Fruit fly (Drosophila melanogaster) whole organism, prepupa: Measurements from ENCODE around the gene mRpL10.

ENCODE experiments used
- Blimp-1 ChIP-seq: fragments of 200-800 bp; sonication (Bioruptor generic); optimal IDR thresholded peaks from 3 replicates; lab custom pipeline; 2017; ENCODE audit warnings: missing biosample characterization, missing genetic modification characterization, mild to moderate bottlenecking, moderate library complexity, missing genetic modification reagents
- CG10631 ChIP-seq: fragments of 200-800 bp; sonication (Bioruptor generic); optimal IDR thresholded peaks from 2 replicates; lab custom pipeline; 2016; ENCODE audit warnings: missing biosample characterization, missing genetic modification characterization
- CG10669 ChIP-seq: fragments of 200-800 bp; sonication (Bioruptor generic); optimal IDR thresholded peaks from 3 replicates; lab custom pipeline; 2018; ENCODE audit warnings: missing biosample characterization, mild to moderate bottlenecking, missing genetic modification characterization, moderate library complexity
- CG11294 ChIP-seq: fragments of 200-800 bp; sonication (Bioruptor generic); IDR thresholded peaks from 2 replicates; pipeline ENCODE4 v1.3.6; 2022; ENCODE audit warnings: missing biosample characterization, missing genetic modification characterization
- CG11762 ChIP-seq: fragments of 200-800 bp; sonication (Bioruptor generic); optimal IDR thresholded peaks from 3 replicates; lab custom pipeline; 2016; ENCODE audit warnings: missing biosample characterization, missing genetic modification characterization; ENCODE audit not compliant: insufficient read depth
- CG15336 ChIP-seq: fragments of 200-800 bp; sonication (Bioruptor generic); IDR thresholded peaks from 2 replicates; pipeline ENCODE4 v1.3.6; 2022; ENCODE audit warnings: missing biosample characterization, missing genetic modification characterization
- CG1621 ChIP-seq: fragments of 200-800 bp; sonication (Bioruptor generic); optimal IDR thresholded peaks from 3 replicates; lab custom pipeline; 2018; ENCODE audit warnings: missing biosample characterization, mild to moderate bottlenecking, missing genetic modification characterization
- CG16779 ChIP-seq: fragments of 200-800 bp; sonication (Bioruptor generic); optimal IDR thresholded peaks from 3 replicates; lab custom pipeline; 2017; ENCODE audit warnings: missing biosample characterization, mild to moderate bottlenecking, missing genetic modification characterization
- CG3032 ChIP-seq: fragments of 200-800 bp; optimal IDR thresholded peaks from 2 replicates; lab custom pipeline; 2019; ENCODE audit warnings: missing biosample characterization, mild to moderate bottlenecking, missing genetic modification characterization, moderate library complexity
- CG32006 ChIP-seq: fragments of 200-800 bp; sonication (Bioruptor generic); optimal IDR thresholded peaks from 3 replicates; lab custom pipeline; 2017; ENCODE audit warnings: missing biosample characterization, mild to moderate bottlenecking, missing genetic modification characterization
- CG34406 ChIP-seq: fragments of 200-800 bp; sonication (Bioruptor generic); optimal IDR thresholded peaks from 3 replicates; lab custom pipeline; 2016; ENCODE audit warnings: missing biosample characterization, missing genetic modification characterization
- CG3919 ChIP-seq: fragments of 200-800 bp; sonication (Bioruptor generic); optimal IDR thresholded peaks from 3 replicates; lab custom pipeline; 2016; ENCODE audit warnings: missing biosample characterization, missing genetic modification characterization
- CG4318 ChIP-seq: fragments of 200-800 bp; sonication (Bioruptor generic); optimal IDR thresholded peaks from 3 replicates; lab custom pipeline; 2017; ENCODE audit warnings: missing biosample characterization, mild to moderate bottlenecking, missing genetic modification characterization
- CG6276 ChIP-seq: fragments of 200-800 bp; sonication (Bioruptor generic); optimal IDR thresholded peaks from 2 replicates; lab custom pipeline; 2017; ENCODE audit warnings: missing biosample characterization, mild to moderate bottlenecking, missing genetic modification characterization
- CG6792 ChIP-seq: fragments of 200-800 bp; sonication (Bioruptor generic); optimal IDR thresholded peaks from 3 replicates; lab custom pipeline; 2016; ENCODE audit warnings: missing biosample characterization, missing genetic modification characterization
- CG6808 ChIP-seq: fragments of 200-800 bp; sonication (Bioruptor generic); optimal IDR thresholded peaks from 3 replicates; lab custom pipeline; 2017; ENCODE audit warnings: missing biosample characterization, missing genetic modification characterization, mild to moderate bottlenecking, moderate library complexity, missing genetic modification reagents
- CG6854 ChIP-seq: fragments of 200-800 bp; sonication (Bioruptor generic); optimal IDR thresholded peaks from 2 replicates; lab custom pipeline; 2017; ENCODE audit warnings: missing biosample characterization, mild to moderate bottlenecking, missing genetic modification characterization
- CG7368 ChIP-seq: fragments of 200-800 bp; sonication (Bioruptor generic); optimal IDR thresholded peaks from 3 replicates; lab custom pipeline; 2016; ENCODE audit warnings: missing biosample characterization, missing genetic modification characterization
- CG8119 ChIP-seq: fragments of 200-800 bp; sonication (Bioruptor generic); IDR thresholded peaks from 3 replicates; pipeline ENCODE4 v1.3.6; 2022; ENCODE audit warnings: missing biosample characterization, missing genetic modification characterization
- CG8319 ChIP-seq: fragments of 200-800 bp; sonication (Bioruptor generic); optimal IDR thresholded peaks from 3 replicates; lab custom pipeline; 2016; ENCODE audit warnings: missing biosample characterization, missing genetic modification characterization
- CG8632 ChIP-seq: fragments of 200-800 bp; sonication (Bioruptor generic); optimal IDR thresholded peaks from 3 replicates; lab custom pipeline; 2016; ENCODE audit warnings: missing biosample characterization, missing genetic modification characterization
- Eip75B ChIP-seq: fragments of 200-800 bp; sonication (Bioruptor generic); optimal IDR thresholded peaks from 3 replicates; lab custom pipeline; 2016; ENCODE audit warnings: missing biosample characterization, missing genetic modification characterization
- Eip78C ChIP-seq: fragments of 200-800 bp; sonication (Bioruptor generic); peaks from one replicate; lab custom pipeline; 2016; ENCODE audit warnings: missing biosample characterization, missing genetic modification characterization
- Eip93F ChIP-seq: fragments of 200-800 bp; sonication (Bioruptor generic); optimal IDR thresholded peaks from 2 replicates; lab custom pipeline; 2016; ENCODE audit warnings: missing biosample characterization, mild to moderate bottlenecking, missing genetic modification characterization
- Ets21C ChIP-seq: fragments of 200-800 bp; sonication (Bioruptor generic); optimal IDR thresholded peaks from 3 replicates; lab custom pipeline; 2016; ENCODE audit warnings: missing biosample characterization, missing genetic modification characterization
- Gug ChIP-seq: fragments of 200-800 bp; sonication (Bioruptor generic); IDR thresholded peaks from 2 replicates; pipeline ENCODE4 v1.3.6; 2022; ENCODE audit warnings: missing biosample characterization, missing genetic modification characterization
- Hr4 ChIP-seq: fragments of 200-800 bp; sonication (Bioruptor generic); optimal IDR thresholded peaks from 3 replicates; lab custom pipeline; 2016; ENCODE audit warnings: missing biosample characterization, missing genetic modification characterization
- Met ChIP-seq: fragments of 200-800 bp; sonication (Bioruptor generic); optimal IDR thresholded peaks from 3 replicates; lab custom pipeline; 2016; ENCODE audit warnings: missing biosample characterization, missing genetic modification characterization
- Sox102F ChIP-seq: fragments of 200-800 bp; sonication (Bioruptor generic); optimal IDR thresholded peaks from 2 replicates; lab custom pipeline; 2016; ENCODE audit warnings: missing biosample characterization, mild to moderate bottlenecking, missing genetic modification characterization
- Sox14 ChIP-seq: fragments of 200-800 bp; sonication (Bioruptor generic); optimal IDR thresholded peaks from 3 replicates; lab custom pipeline; 2016; ENCODE audit warnings: missing biosample characterization, missing genetic modification characterization
- achi ChIP-seq: fragments of 200-800 bp; sonication (Bioruptor generic); optimal IDR thresholded peaks from 3 replicates; lab custom pipeline; 2016; ENCODE audit warnings: missing biosample characterization, missing genetic modification characterization
- acj6 ChIP-seq: fragments of 200-800 bp; sonication (Bioruptor generic); optimal IDR thresholded peaks from 3 replicates; lab custom pipeline; 2016; ENCODE audit warnings: missing biosample characterization, missing genetic modification characterization
- cyc ChIP-seq: fragments of 200-800 bp; sonication (Bioruptor generic); optimal IDR thresholded peaks from 3 replicates; lab custom pipeline; 2016; ENCODE audit warnings: missing biosample characterization, missing genetic modification characterization
- dac ChIP-seq: fragments of 200-800 bp; sonication (Bioruptor generic); optimal IDR thresholded peaks from 2 replicates; lab custom pipeline; 2017; ENCODE audit warnings: missing biosample characterization, mild to moderate bottlenecking, missing genetic modification characterization
- eg ChIP-seq: fragments of 200-800 bp; sonication (Bioruptor generic); IDR thresholded peaks from 3 replicates; pipeline ENCODE4 v1.3.6; 2022; ENCODE audit warnings: missing biosample characterization, missing genetic modification characterization
- esn ChIP-seq: fragments of 200-800 bp; sonication (Bioruptor generic); optimal IDR thresholded peaks from 2 replicates; lab custom pipeline; 2016; ENCODE audit warnings: missing biosample characterization, mild to moderate bottlenecking, missing genetic modification characterization, moderate library complexity
- fd59A ChIP-seq: fragments of 200-800 bp; sonication (Bioruptor generic); optimal IDR thresholded peaks from 2 replicates; lab custom pipeline; 2017; ENCODE audit warnings: missing biosample characterization, mild to moderate bottlenecking, missing genetic modification characterization, missing genetic modification reagents
- fd85E ChIP-seq: fragments of 200-800 bp; sonication (Bioruptor generic); optimal IDR thresholded peaks from 3 replicates; lab custom pipeline; 2016; ENCODE audit warnings: missing biosample characterization, missing genetic modification characterization
- lz ChIP-seq: fragments of 200-800 bp; sonication (Bioruptor generic); optimal IDR thresholded peaks from 3 replicates; lab custom pipeline; 2016; ENCODE audit warnings: missing biosample characterization, missing genetic modification characterization
- net ChIP-seq: fragments of 200-800 bp; sonication (Bioruptor generic); optimal IDR thresholded peaks from 3 replicates; lab custom pipeline; 2016; ENCODE audit warnings: missing biosample characterization, missing genetic modification characterization
- salr ChIP-seq, 2 experiments: fragments of 200-800 bp; sonication (Bioruptor generic); optimal IDR thresholded peaks; 3 replicates each; lab custom pipeline; 2016 to 2018; ENCODE audit warnings: missing biosample characterization in 2 of 2, missing genetic modification characterization in 2 of 2, mild to moderate bottlenecking in 1 of 2
- ss ChIP-seq, 2 experiments: fragments of 200-800 bp; sonication (Bioruptor generic); optimal IDR thresholded peaks; 2 replicates in 1 of 2; 3 replicates in 1 of 2; lab custom pipeline; 2017 to 2018; ENCODE audit warnings: mild to moderate bottlenecking in 2 of 2, missing biosample characterization in 2 of 2, missing genetic modification characterization in 2 of 2, moderate library complexity in 1 of 2
- svp ChIP-seq: fragments of 200-800 bp; sonication (Bioruptor generic); peaks from one replicate; lab custom pipeline; 2016; ENCODE audit warnings: missing biosample characterization, missing genetic modification characterization
- vri ChIP-seq: fragments of 200-800 bp; sonication (Bioruptor generic); optimal IDR thresholded peaks from 3 replicates; lab custom pipeline; 2016; ENCODE audit warnings: missing biosample characterization, mild to moderate bottlenecking, missing genetic modification characterization

mRpL10 gene

dm6 chr2L:223351-223750, 19.8 kb downstream of the mRpL10 start (continued):
- TF ChIP-seq esn, result peak; percentile 94
- TF ChIP-seq CG8319 (GFP tag; lab: Kevin White, UChicago), result peak; percentile 89
- no peak for TF ChIP-seq CG6854 (GFP tag; lab: Kevin White, UChicago)
- peak; percentile 96 for TF ChIP-seq CG8119 (GFP tag; lab: Robert Waterston, UW)
- peak; percentile 94 for TF ChIP-seq CG10631 (GFP tag; lab: Kevin White, UChicago)
- TF ChIP-seq vri (GFP tag; lab: Kevin White, UChicago), result peak; percentile 90
- peak; percentile 93 for TF ChIP-seq CG6276 (GFP tag; lab: Kevin White, UChicago)
- TF ChIP-seq fd59A (GFP tag; lab: Kevin White, UChicago), result peak; percentile 93
- TF ChIP-seq CG1621 (tag; lab: Kevin White, UChicago), result peak; percentile 92
- peak; percentile 93 for TF ChIP-seq acj6 (GFP tag; lab: Kevin White, UChicago)
- TF ChIP-seq Eip78C, result peak; percentile 98
- TF ChIP-seq CG15336 (GFP tag; lab: Robert Waterston, UW), result peak; percentile 95
- peak; percentile 92 for TF ChIP-seq CG6792 (GFP tag; lab: Kevin White, UChicago)
- TF ChIP-seq cyc (GFP tag; lab: Kevin White, UChicago), result peak; percentile 89
- TF ChIP-seq CG11762, result peak; percentile 87
- TF ChIP-seq Met, result peak; percentile 93
- TF ChIP-seq CG7368 (GFP tag; lab: Kevin White, UChicago), result peak; percentile 92
- TF ChIP-seq salr (GFP tag; optimal IDR thresholded peaks at IDR 0.05; lab: Kevin White, UChicago), result peak; percentile 82 to 96
- peak; percentile 91 for TF ChIP-seq CG11294 (GFP tag; lab: Robert Waterston, UW)
- peak; percentile 80 for TF ChIP-seq fd85E
- TF ChIP-seq CG4318 (GFP tag; lab: Kevin White, UChicago), result peak; percentile 92
- TF ChIP-seq Eip75B (GFP tag; lab: Kevin White, UChicago), result peak; percentile 95
- peak; percentile 92 for TF ChIP-seq dac
- peak; percentile 97 for TF ChIP-seq Sox14

DNA sequence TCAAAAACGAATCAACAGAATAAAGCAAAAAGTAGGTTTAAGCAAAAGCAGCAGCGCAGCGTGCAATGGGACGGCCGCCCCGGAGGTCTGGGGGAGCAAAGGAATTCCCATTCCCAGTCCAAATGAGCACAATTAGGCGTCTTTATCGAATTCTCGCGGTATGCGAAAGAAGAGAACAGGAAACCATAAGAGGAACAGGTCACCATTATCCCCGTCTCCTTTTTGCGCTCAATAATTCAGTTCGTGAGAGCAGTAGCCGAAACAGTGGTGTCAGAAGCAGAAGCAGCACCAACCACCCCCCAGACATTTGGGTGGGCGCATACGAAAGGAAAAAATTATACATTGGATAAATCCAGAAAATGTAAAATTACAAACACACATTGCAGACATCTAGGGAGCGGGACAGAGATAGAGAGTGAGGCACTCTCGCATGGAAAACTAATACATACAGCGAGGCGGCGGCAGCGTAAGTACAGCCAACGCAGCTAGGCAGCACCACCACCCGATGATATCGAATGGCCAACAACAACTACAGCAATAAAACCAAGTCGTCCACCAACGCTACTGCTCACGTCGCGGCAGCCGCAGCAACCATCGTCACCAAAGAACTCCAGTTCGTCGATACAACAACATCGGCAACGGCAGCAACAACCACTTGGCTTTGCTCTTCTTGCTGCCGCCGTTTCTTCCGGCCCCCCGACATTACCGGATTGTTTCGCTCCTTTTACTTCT, 20.5 kb downstream of the mRpL10 start:
- TF ChIP-seq CG1621 (tag; lab: Kevin White, UChicago) (no peak), CG10631 (GFP tag; lab: Kevin White, UChicago) (no peak), CG10669 (no peak), achi (GFP tag; lab: Kevin White, UChicago) (no peak), Hr4 (GFP tag; lab: Kevin White, UChicago) (no peak), Eip78C (no peak), CG3919 (GFP tag; lab: Kevin White, UChicago) (no peak), CG8632 (no peak), net (GFP tag; lab: Kevin White, UChicago) (no peak), CG15336 (GFP tag; lab: Robert Waterston, UW) (no peak), salr (GFP tag; optimal IDR thresholded peaks at IDR 0.05; lab: Kevin White, UChicago) (no peak)
- TF ChIP-seq, all 60 proteins: peak for 0

dm6 chr2L:224599-225385, 21.2 kb downstream of the mRpL10 start:
- TF ChIP-seq CG34406 (GFP tag; lab: Kevin White, UChicago), result peak; percentile 80
- TF ChIP-seq Eip93F, result peak; percentile 77
- TF ChIP-seq Sox102F (GFP tag; lab: Kevin White, UChicago), result peak; percentile 86
- peak; percentile 96 for TF ChIP-seq svp (GFP tag; lab: Kevin White, UChicago)
- TF ChIP-seq cyc (GFP tag; lab: Kevin White, UChicago), result peak; percentile 86
- TF ChIP-seq Ets21C, result peak; percentile 81
- peak; percentile 91 for TF ChIP-seq CG32006
- TF ChIP-seq CG11294 (GFP tag; lab: Robert Waterston, UW), result peak; percentile 50; the same call in 1 of the 2 replicates
- peak; percentile 91 for TF ChIP-seq CG3032 (tag; lab: Kevin White, UChicago)
- peak; percentile 79 for TF ChIP-seq CG16779
- peak; percentile 90 for TF ChIP-seq acj6 (GFP tag; lab: Kevin White, UChicago)
- TF ChIP-seq eg (GFP tag; lab: Robert Waterston, UW), result no peak; the same call in 1 of the 3 replicates
- peak; percentile 80 for TF ChIP-seq Gug (GFP tag; lab: Robert Waterston, UW)
- TF ChIP-seq Blimp-1 (GFP tag; lab: Kevin White, UChicago), result peak; percentile 68
- peak; percentile 71 for TF ChIP-seq CG8319 (GFP tag; lab: Kevin White, UChicago)
- TF ChIP-seq fd85E, result peak; percentile 54
- peak; percentile 11 for TF ChIP-seq CG6854 (GFP tag; lab: Kevin White, UChicago)
- TF ChIP-seq ss (GFP tag; optimal IDR thresholded peaks at IDR 0.05; lab: Kevin White, UChicago), result peak; percentile 85 to 91
- TF ChIP-seq CG6808 (GFP tag; lab: Kevin White, UChicago), result peak; percentile 93
- peak; percentile 74 for TF ChIP-seq CG8119 (GFP tag; lab: Robert Waterston, UW)
- peak; percentile 83 for TF ChIP-seq CG4318 (GFP tag; lab: Kevin White, UChicago)
- peak; percentile 88 for TF ChIP-seq lz (GFP tag; lab: Kevin White, UChicago)
